Fruit fly (Drosophila melanogaster): Measurements from ENCODE around the gene Chpf.

- TF ChIP-seq CG5204 (GFP tag; optimal IDR thresholded peaks at IDR 0.05) (peak; percentile 71), tj (GFP tag; optimal IDR thresholded peaks at IDR 0.05) (peak; percentile 68), toe (GFP tag; optimal IDR thresholded peaks at IDR 0.05) (peak; percentile 81), pad (GFP tag; optimal IDR thresholded peaks at IDR 0.05) (peak; percentile 70), CG33017 (tag; optimal IDR thresholded peaks at IDR 0.05) (peak; percentile 32), cnc (optimal IDR thresholded peaks at IDR 0.05) (no peak), cic (GFP tag; optimal IDR thresholded peaks at IDR 0.05) (no peak), kay (GFP tag; ENCODE audit: borderline replicate concordance) (no peak), Hr96 (GFP tag; optimal IDR thresholded peaks at IDR 0.05) (peak; percentile 91), bab1 (GFP tag; optimal IDR thresholded peaks at IDR 0.05) (peak; percentile 91), Clk (GFP tag; optimal IDR thresholded peaks at IDR 0.05) (peak; percentile 33), Mnt (GFP tag; optimal IDR thresholded peaks at IDR 0.05) (peak; percentile 78)
Measured at dm6 chrX:13159481-13159880, 47.2 kb upstream of the Chpf start, which contains the start of the genes Bap60 and CG12096.

Measured in whole organism, adult.